Fruit fly (Drosophila melanogaster): Measurements from ENCODE around the gene CG4069.
A peak's percentile ranks its signal among the peaks of the same experiment; 100 is the strongest.

CG4069 gene

DNA sequence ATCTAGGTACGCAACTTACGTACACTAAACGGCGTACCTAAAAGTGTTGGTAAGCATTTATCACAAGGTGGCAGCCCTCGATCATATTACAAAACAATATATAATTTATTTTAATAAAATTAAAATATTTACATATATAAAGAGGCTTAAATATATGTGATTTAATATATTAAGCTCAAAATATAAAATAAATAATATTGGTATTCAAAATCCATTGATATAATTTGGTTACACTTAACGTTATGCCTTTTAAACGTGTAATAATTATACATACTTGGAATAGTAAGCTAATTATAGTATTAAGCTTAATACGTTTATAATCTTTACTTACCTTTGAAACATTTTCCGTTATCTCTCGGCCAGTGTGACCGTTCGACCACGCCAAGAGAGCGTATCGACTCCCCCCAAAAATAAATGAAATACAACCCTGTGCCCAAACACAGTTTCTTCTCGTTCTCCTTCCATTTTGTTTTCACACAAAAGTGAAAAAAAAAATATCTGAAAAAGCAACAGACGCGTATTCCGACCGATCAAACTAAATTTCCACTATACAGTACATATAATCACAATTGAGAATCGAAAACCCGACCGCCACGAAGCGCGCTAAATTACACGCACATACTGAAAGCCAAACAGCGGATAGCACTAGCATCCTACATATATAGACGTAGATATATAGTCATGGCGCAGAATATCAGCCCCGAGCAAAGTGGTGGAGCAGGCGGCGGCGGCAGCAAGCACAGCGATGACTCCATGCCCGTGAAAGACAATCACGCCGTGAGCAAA lies 33.1 kb downstream of the CG4069 start, which contains the start of the genes CG10646 and vih (continued):
- TF ChIP-seq Oaz (GFP tag; IDR thresholded peaks at IDR 0.05) = no peak
- TF ChIP-seq CG2120 (GFP tag; optimal IDR thresholded peaks at IDR 0.05) = peak; percentile 51
- TF ChIP-seq D (optimal IDR thresholded peaks at IDR 0.05) = no peak
- TF ChIP-seq D (GFP tag; optimal IDR thresholded peaks at IDR 0.05) = peak; percentile 37
- TF ChIP-seq ro (GFP tag; IDR thresholded peaks at IDR 0.05) = no peak
- peak; percentile 54 for TF ChIP-seq az2 (GFP tag; optimal IDR thresholded peaks at IDR 0.05)
- TF ChIP-seq Hand (GFP tag; optimal IDR thresholded peaks at IDR 0.05) = no peak
- TF ChIP-seq MTF-1 (GFP tag; optimal IDR thresholded peaks at IDR 0.05; ENCODE audit: borderline replicate concordance) = no peak
- TF ChIP-seq CG8290 (GFP tag; optimal IDR thresholded peaks at IDR 0.05) = peak; percentile 43
- no peak for TF ChIP-seq CG8290 (tag; optimal IDR thresholded peaks at IDR 0.05)
- peak; percentile 60 for TF ChIP-seq Dref (GFP tag; IDR thresholded peaks at IDR 0.05)
- TF ChIP-seq run (tag; optimal IDR thresholded peaks at IDR 0.05) = no peak
- no peak for TF ChIP-seq CG11085 (GFP tag; IDR thresholded peaks at IDR 0.05)
- TF ChIP-seq gt (GFP tag; IDR thresholded peaks at IDR 0.05) = no peak
- TF ChIP-seq CG8281 (tag; optimal IDR thresholded peaks at IDR 0.05) = no peak
- no peak for TF ChIP-seq Bteb2 (GFP tag; optimal IDR thresholded peaks at IDR 0.05)
- TF ChIP-seq GATAe (GFP tag; conservative IDR thresholded peaks at IDR 0.05) = peak; percentile 55; the same call in 1 of the 2 replicates
- peak; percentile 40 for TF ChIP-seq Chrac-16 (GFP tag; optimal IDR thresholded peaks at IDR 0.05)
- peak; percentile 85 for TF ChIP-seq sens (GFP tag)
- TF ChIP-seq CG5953 (GFP tag; IDR thresholded peaks at IDR 0.05) = no peak
- peak; percentile 5 for TF ChIP-seq ems (GFP tag; optimal IDR thresholded peaks at IDR 0.05)
- TF ChIP-seq pum (GFP tag; optimal IDR thresholded peaks at IDR 0.05) = no peak
- TF ChIP-seq cwo (GFP tag; optimal IDR thresholded peaks at IDR 0.05) = peak; percentile 23
- no peak for TF ChIP-seq mld (GFP tag; IDR thresholded peaks at IDR 0.05; ENCODE audit: partially characterized antibody)
- TF ChIP-seq scrt (GFP tag; optimal IDR thresholded peaks at IDR 0.05) = no peak
- TF ChIP-seq CG2202 (tag; optimal IDR thresholded peaks at IDR 0.05) = no peak
- no peak for TF ChIP-seq CG8765 (GFP tag; IDR thresholded peaks at IDR 0.05)
- TF ChIP-seq trem (tag; optimal IDR thresholded peaks at IDR 0.05) = peak; percentile 96
- TF ChIP-seq CG7928 (GFP tag; optimal IDR thresholded peaks at IDR 0.05) = no peak
- no peak for TF ChIP-seq CG15479 (GFP tag; optimal IDR thresholded peaks at IDR 0.05)
- no peak for TF ChIP-seq sc (optimal IDR thresholded peaks at IDR 0.05)
- no peak for TF ChIP-seq sc (GFP tag; optimal IDR thresholded peaks at IDR 0.05)
- TF ChIP-seq CG1603 (tag; optimal IDR thresholded peaks at IDR 0.05) = peak; percentile 71
- TF ChIP-seq CG1024 (GFP tag; IDR thresholded peaks at IDR 0.05) = no peak
- no peak for TF ChIP-seq ATbp (GFP tag; optimal IDR thresholded peaks at IDR 0.05)
- TF ChIP-seq CG32767 (GFP tag; IDR thresholded peaks at IDR 0.05) = peak; percentile 61; the same call in 1 of the 2 replicates
- no peak for TF ChIP-seq CG32532 (GFP tag; IDR thresholded peaks at IDR 0.05)
- TF ChIP-seq bcd (GFP tag; optimal IDR thresholded peaks at IDR 0.05) = no peak
- peak; percentile 31 for TF ChIP-seq jumu (GFP tag; optimal IDR thresholded peaks at IDR 0.05)
- TF ChIP-seq CG32772 (GFP tag; IDR thresholded peaks at IDR 0.05) = no peak
- TF ChIP-seq CG3281 (GFP tag; optimal IDR thresholded peaks at IDR 0.05) = peak; percentile 48
- TF ChIP-seq CG17829 (tag; optimal IDR thresholded peaks at IDR 0.05) = peak; percentile 70
- TF ChIP-seq CG6654 (GFP tag; optimal IDR thresholded peaks at IDR 0.05) = no peak
- peak; percentile 29 for TF ChIP-seq CG31388 (GFP tag; optimal IDR thresholded peaks at IDR 0.05)
- no peak for TF ChIP-seq CG17612 (GFP tag; IDR thresholded peaks at IDR 0.05)
- peak; percentile 51 for TF ChIP-seq CG4424 (GFP tag; optimal IDR thresholded peaks at IDR 0.05)
- TF ChIP-seq CG15073 (GFP tag; optimal IDR thresholded peaks at IDR 0.05) = no peak
- TF ChIP-seq CG1233 (GFP tag; optimal IDR thresholded peaks at IDR 0.05) = no peak
- TF ChIP-seq klu (GFP tag; IDR thresholded peaks at IDR 0.05) = no peak
- no peak for TF ChIP-seq CG6813 (GFP tag; optimal IDR thresholded peaks at IDR 0.05)
- no peak for TF ChIP-seq hth (optimal IDR thresholded peaks at IDR 0.05)
- no peak for TF ChIP-seq CG10321 (GFP tag; IDR thresholded peaks at IDR 0.05)
